Worm (Caenorhabditis elegans) whole organism, young adult: ENCODE measurements around the gene syx-16.

Experiments used
- C17E4.6 ChIP-seq: fragments of 200-800 bp; sonication (Bioruptor generic); IDR thresholded peaks from 2 replicates; pipeline ENCODE4 v1.3.6; 2022; ENCODE audit warnings: missing genetic modification reagents, missing genetic modification characterization, missing compliant biosample characterization
- F10E7.11 ChIP-seq: sonication (generic microtip); optimal IDR thresholded peaks from 2 replicates; lab custom pipeline; 2017; ENCODE audit warnings: mild to moderate bottlenecking, missing genetic modification characterization, moderate library complexity, missing compliant biosample characterization
- F22D6.2 ChIP-seq: sonication (generic microtip); optimal IDR thresholded peaks from 2 replicates; lab custom pipeline; 2016; ENCODE audit warnings: mild to moderate bottlenecking, missing genetic modification characterization, missing compliant biosample characterization
- F23B12.7 ChIP-seq: sonication (generic microtip); optimal IDR thresholded peaks from 2 replicates; lab custom pipeline; 2017; ENCODE audit warnings: missing genetic modification characterization, mild to moderate bottlenecking, missing compliant biosample characterization, antibody characterized with exemption, moderate library complexity; ENCODE audit not compliant: insufficient read depth
- F55B11.4 ChIP-seq: sonication (generic microtip); optimal IDR thresholded peaks from 2 replicates; lab custom pipeline; 2016; ENCODE audit warnings: missing compliant biosample characterization, missing genetic modification characterization, borderline replicate concordance; ENCODE audit not compliant: insufficient read depth
- K11D2.4 ChIP-seq: fragments of 200-800 bp; sonication (Bioruptor generic); IDR thresholded peaks from 2 replicates; pipeline ENCODE4 v1.3.6; 2022; ENCODE audit warnings: missing genetic modification reagents, missing genetic modification characterization, missing compliant biosample characterization
- T26A5.8 ChIP-seq: sonication (generic microtip); optimal IDR thresholded peaks from 2 replicates; lab custom pipeline; 2016; ENCODE audit warnings: missing genetic modification characterization, missing compliant biosample characterization
- Y79H2A.3 ChIP-seq: fragments of 200-800 bp; sonication (Bioruptor generic); conservative IDR thresholded peaks from 2 replicates; pipeline ENCODE4 v1.3.6; 2022; ENCODE audit warnings: missing genetic modification reagents, missing genetic modification characterization, missing compliant biosample characterization
- ZK185.1 ChIP-seq: sonication (generic microtip); optimal IDR thresholded peaks from 2 replicates; lab custom pipeline; 2016; ENCODE audit warnings: mild to moderate bottlenecking, missing genetic modification characterization, missing compliant biosample characterization; ENCODE audit not compliant: poor library complexity, severe bottlenecking
- akir-1 ChIP-seq: fragments of 200-800 bp; sonication (Bioruptor generic); optimal IDR thresholded peaks from 2 replicates; lab custom pipeline; 2018; ENCODE audit warnings: mild to moderate bottlenecking, missing genetic modification characterization, moderate library complexity, missing compliant biosample characterization
- ama-1 ChIP-seq, 3 experiments: fragments of 150-350 bp in 1 of 3; sonication (generic microtip) in 2 of 3; optimal IDR thresholded peaks; 2 replicates each; lab custom pipeline; 2014 to 2018; ENCODE audit warnings: missing biosample characterization in 2 of 3, missing genetic modification characterization in 2 of 3, missing genetic modification reagents in 2 of 3
- atf-7 ChIP-seq: sonication (generic microtip); optimal IDR thresholded peaks from 2 replicates; lab custom pipeline; 2017; ENCODE audit warnings: mild to moderate bottlenecking, missing genetic modification characterization, missing compliant biosample characterization
- attf-3 ChIP-seq: fragments of 200-800 bp; sonication (Bioruptor generic); conservative IDR thresholded peaks from 2 replicates; pipeline ENCODE4 v1.3.6; 2022; ENCODE audit warnings: missing genetic modification reagents, missing genetic modification characterization, missing compliant biosample characterization
- attf-6 ChIP-seq: fragments of 200-800 bp; sonication (Bioruptor generic); IDR thresholded peaks from 2 replicates; pipeline ENCODE4 v1.3.6; 2022; ENCODE audit warnings: missing genetic modification reagents, missing genetic modification characterization, missing compliant biosample characterization
- bed-2 ChIP-seq: fragments of 200-800 bp; sonication (Bioruptor generic); IDR thresholded peaks from 2 replicates; pipeline ENCODE4 v1.3.6; 2022; ENCODE audit warnings: missing genetic modification reagents, missing genetic modification characterization, missing compliant biosample characterization
- cebp-1 ChIP-seq, 2 experiments: fragments of 200-800 bp in 1 of 2; sonication (Bioruptor generic) in 1 of 2; sonication (generic microtip) in 1 of 2; IDR thresholded peaks in 1 of 2; optimal IDR thresholded peaks in 1 of 2; 2 replicates each; pipeline versions ENCODE4 v1.3.6 to Lab custom; 2017 to 2022; ENCODE audit warnings: missing compliant biosample characterization in 2 of 2, missing genetic modification characterization in 2 of 2, mild to moderate bottlenecking in 1 of 2, missing genetic modification reagents in 1 of 2, moderate library complexity in 1 of 2
- ceh-100 ChIP-seq: fragments of 200-800 bp; sonication (Bioruptor generic); IDR thresholded peaks from 2 replicates; pipeline ENCODE4 v1.3.6; 2022; ENCODE audit warnings: missing genetic modification reagents, missing genetic modification characterization, missing compliant biosample characterization
- ceh-27 ChIP-seq: fragments of 200-800 bp; sonication (Bioruptor generic); optimal IDR thresholded peaks from 2 replicates; lab custom pipeline; 2018; ENCODE audit warnings: mild to moderate bottlenecking, missing genetic modification characterization, moderate library complexity, missing compliant biosample characterization
- ceh-40 ChIP-seq: fragments of 200-800 bp; sonication (Bioruptor generic); IDR thresholded peaks from 2 replicates; pipeline ENCODE4 v1.3.6; 2022; ENCODE audit warnings: missing genetic modification characterization, missing compliant biosample characterization
- ceh-58 ChIP-seq: fragments of 200-800 bp; sonication (Bioruptor generic); IDR thresholded peaks from 2 replicates; pipeline ENCODE4 v1.3.6; 2022; ENCODE audit warnings: missing genetic modification characterization, missing compliant biosample characterization
- chd-7 ChIP-seq: sonication (generic microtip); optimal IDR thresholded peaks from 2 replicates; lab custom pipeline; 2016; ENCODE audit warnings: mild to moderate bottlenecking, missing genetic modification characterization, moderate library complexity, missing compliant biosample characterization
- dpff-1 ChIP-seq: sonication (generic microtip); optimal IDR thresholded peaks from 2 replicates; lab custom pipeline; 2017; ENCODE audit warnings: mild to moderate bottlenecking, missing genetic modification characterization, missing compliant biosample characterization
- dpl-1 ChIP-seq: fragments of 150-350 bp; optimal IDR thresholded peaks from 2 replicates; lab custom pipeline; 2014; ENCODE audit warnings: missing biosample characterization, missing genetic modification reagents, missing genetic modification characterization
- ets-4 ChIP-seq: fragments of 200-800 bp; sonication (Bioruptor generic); optimal IDR thresholded peaks from 2 replicates; lab custom pipeline; 2018; ENCODE audit warnings: mild to moderate bottlenecking, missing genetic modification characterization, missing compliant biosample characterization
- fkh-3 ChIP-seq: sonication (generic microtip); optimal IDR thresholded peaks from 2 replicates; lab custom pipeline; 2016; ENCODE audit warnings: mild to moderate bottlenecking, missing genetic modification characterization, missing compliant biosample characterization
- him-1 ChIP-seq: sonication (generic microtip); optimal IDR thresholded peaks from 2 replicates; lab custom pipeline; 2016; ENCODE audit warnings: missing genotype, missing genetic modification reagents, missing genetic modification characterization, missing compliant biosample characterization
- hsf-1 ChIP-seq: fragments of 200-800 bp; sonication (Bioruptor generic); IDR thresholded peaks from 2 replicates; pipeline ENCODE4 v1.3.6; 2022; ENCODE audit warnings: missing genetic modification reagents, missing genetic modification characterization, missing compliant biosample characterization
- let-607 ChIP-seq, 2 experiments: fragments of 200-800 bp in 1 of 2; sonication (Bioruptor generic) in 1 of 2; sonication (generic microtip) in 1 of 2; optimal IDR thresholded peaks; 2 replicates each; lab custom pipeline; 2016 to 2018; ENCODE audit warnings: mild to moderate bottlenecking in 2 of 2, missing compliant biosample characterization in 2 of 2, missing genetic modification characterization in 2 of 2, moderate library complexity in 2 of 2, missing genotype in 1 of 2
- lin-35 ChIP-seq, 3 experiments: fragments of 150-350 bp in 2 of 3; sonication (generic microtip) in 1 of 3; optimal IDR thresholded peaks; 2 replicates each; lab custom pipeline; 2014 to 2018; ENCODE audit warnings: missing biosample characterization in 3 of 3, missing genetic modification characterization in 3 of 3, missing genetic modification reagents in 3 of 3
- lin-54 ChIP-seq: fragments of 200-800 bp; sonication (Bioruptor generic); optimal IDR thresholded peaks from 2 replicates; lab custom pipeline; 2018; ENCODE audit warnings: mild to moderate bottlenecking, missing genetic modification characterization, missing compliant biosample characterization
- madf-3 ChIP-seq: fragments of 200-800 bp; sonication (Bioruptor generic); IDR thresholded peaks from 2 replicates; pipeline ENCODE4 v1.3.6; 2022; ENCODE audit warnings: missing genetic modification reagents, missing genetic modification characterization, missing compliant biosample characterization
- madf-6 ChIP-seq: fragments of 200-800 bp; sonication (Bioruptor generic); IDR thresholded peaks from 2 replicates; pipeline ENCODE4 v1.3.6; 2022; ENCODE audit warnings: missing genetic modification reagents, missing genetic modification characterization, missing compliant biosample characterization
- mxl-1 ChIP-seq: sonication (generic microtip); optimal IDR thresholded peaks from 2 replicates; lab custom pipeline; 2016; ENCODE audit warnings: missing genetic modification characterization, missing compliant biosample characterization
- nfyb-1 ChIP-seq: fragments of 200-800 bp; sonication (Bioruptor generic); IDR thresholded peaks from 2 replicates; pipeline ENCODE4 v1.3.6; 2022; ENCODE audit warnings: missing genetic modification reagents, missing genetic modification characterization, missing compliant biosample characterization
- nhr-179 ChIP-seq: sonication (generic microtip); optimal IDR thresholded peaks from 2 replicates; lab custom pipeline; 2016; ENCODE audit warnings: mild to moderate bottlenecking, missing genetic modification characterization, missing compliant biosample characterization
- nhr-80 ChIP-seq: sonication (generic microtip); optimal IDR thresholded peaks from 2 replicates; lab custom pipeline; 2016; ENCODE audit warnings: missing genetic modification characterization, missing compliant biosample characterization
- pbrm-1 ChIP-seq: fragments of 200-800 bp; sonication (Bioruptor generic); IDR thresholded peaks from 2 replicates; pipeline ENCODE4 v1.3.6; 2022; ENCODE audit warnings: missing genetic modification reagents, missing genetic modification characterization, missing compliant biosample characterization
- pha-4 ChIP-seq: fragments of 150-350 bp; sonication (generic microtip); optimal IDR thresholded peaks from 2 replicates; lab custom pipeline; 2014; ENCODE audit warnings: missing biosample characterization, missing genetic modification reagents, missing genetic modification characterization
- rcor-1 ChIP-seq: fragments of 200-800 bp; sonication (Bioruptor generic); IDR thresholded peaks from 2 replicates; pipeline ENCODE4 v1.3.6; 2022; ENCODE audit warnings: missing genetic modification reagents, missing genetic modification characterization, missing compliant biosample characterization
- snpc-3.4 ChIP-seq: sonication (generic microtip); optimal IDR thresholded peaks from 2 replicates; lab custom pipeline; 2017; ENCODE audit warnings: missing genetic modification characterization, mild to moderate bottlenecking, missing compliant biosample characterization, antibody characterized with exemption, moderate library complexity, missing genotype, missing genetic modification reagents
- tbp1 ChIP-seq: fragments of 200-800 bp; sonication (Bioruptor generic); optimal IDR thresholded peaks from 2 replicates; lab custom pipeline; 2018; ENCODE audit warnings: mild to moderate bottlenecking, missing genetic modification characterization, missing compliant biosample characterization
- tlf-1 ChIP-seq: fragments of 200-800 bp; sonication (Bioruptor generic); optimal IDR thresholded peaks from 2 replicates; lab custom pipeline; 2018; ENCODE audit warnings: mild to moderate bottlenecking, missing genetic modification characterization, missing compliant biosample characterization
- zfh-2 ChIP-seq: fragments of 200-800 bp; sonication (Bioruptor generic); conservative IDR thresholded peaks from 2 replicates; pipeline ENCODE4 v1.3.6; 2022; ENCODE audit warnings: missing genetic modification reagents, missing genetic modification characterization, missing compliant biosample characterization
- zim-3 ChIP-seq: sonication (generic microtip); optimal IDR thresholded peaks from 2 replicates; lab custom pipeline; 2017; ENCODE audit warnings: mild to moderate bottlenecking, missing genetic modification characterization, moderate library complexity, missing compliant biosample characterization
- ztf-26 ChIP-seq: sonication (generic microtip); optimal IDR thresholded peaks from 2 replicates; lab custom pipeline; 2017; ENCODE audit warnings: missing genetic modification characterization, missing compliant biosample characterization
- ztf-3 ChIP-seq: fragments of 200-800 bp; sonication (Bioruptor generic); optimal IDR thresholded peaks from 2 replicates; lab custom pipeline; 2018; ENCODE audit warnings: mild to moderate bottlenecking, missing genetic modification characterization, missing compliant biosample characterization

Gene syx-16

DNA sequence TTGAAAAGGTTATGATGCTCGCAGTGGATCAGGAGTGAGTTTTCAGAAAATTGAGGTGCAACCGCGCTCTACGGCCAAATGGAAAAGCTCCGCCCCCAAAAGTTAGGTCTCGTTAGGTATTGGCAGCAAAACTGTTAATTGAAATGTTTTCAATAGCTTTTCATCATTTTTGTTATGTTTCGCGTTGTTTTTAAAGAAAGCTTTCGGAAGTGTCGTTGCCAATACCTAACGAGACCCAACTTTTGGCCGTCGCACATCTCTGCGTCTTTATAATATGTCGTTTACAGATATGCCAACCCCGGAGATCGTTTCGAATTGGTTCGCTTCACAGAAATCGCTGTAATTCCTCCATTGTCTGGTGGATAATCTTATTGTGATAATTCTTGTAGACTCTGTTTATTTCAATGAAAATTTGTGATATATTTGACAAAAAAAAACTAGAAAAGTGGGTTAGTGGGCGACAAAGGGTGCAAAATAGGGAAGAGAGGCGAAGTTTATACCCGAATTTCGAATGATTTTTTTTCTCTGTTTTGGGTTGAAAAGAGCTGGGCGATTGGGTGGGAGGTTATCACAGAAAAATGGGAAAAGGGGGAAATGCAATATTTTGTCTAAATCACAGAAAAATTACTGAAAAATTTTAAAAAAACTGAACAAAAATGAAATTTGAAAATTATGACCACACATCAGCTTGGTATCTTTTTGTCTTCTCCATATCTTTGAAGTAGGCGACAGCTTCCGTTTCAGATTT is 12.4 kb downstream of the syx-16 start (continued):
- TF ChIP-seq ceh-100 (GFP tag; lab: Robert Waterston, UW): no peak
- TF ChIP-seq ztf-26 (tag; lab: Kevin White, UChicago): no peak
- TF ChIP-seq mxl-1 (tag; lab: Kevin White, UChicago): no peak
- peak; percentile 45 for TF ChIP-seq ZK185.1
- TF ChIP-seq ztf-3: no peak
- peak; percentile 83 for TF ChIP-seq nfyb-1
- TF ChIP-seq zfh-2 (GFP tag; lab: Robert Waterston, UW): no peak
- TF ChIP-seq F22D6.2: no peak
- TF ChIP-seq rcor-1 (GFP tag; lab: Robert Waterston, UW): no peak
- peak; percentile 11 for TF ChIP-seq zim-3 (tag; lab: Kevin White, UChicago)
- TF ChIP-seq Y79H2A.3: no peak; the same call in 1 of the 2 replicates
- no peak for TF ChIP-seq snpc-3.4 (tag; lab: Kevin White, UChicago)
- peak; percentile 99 for TF ChIP-seq him-1 (tag; lab: Kevin White, UChicago)
- TF ChIP-seq chd-7 (tag; lab: Kevin White, UChicago): peak; percentile 61
- TF ChIP-seq let-607 (tag; optimal IDR thresholded peaks at IDR 0.05; lab: Kevin White, UChicago): peak in 1 of 2 experiments; percentile 20
- no peak for TF ChIP-seq F55B11.4 (tag; lab: Kevin White, UChicago)
- TF ChIP-seq F23B12.7 (tag; lab: Kevin White, UChicago): peak; percentile 18
- TF ChIP-seq dpl-1: no peak
- peak; percentile 69 for TF ChIP-seq tlf-1 (GFP tag; lab: Kevin White, UChicago)
- TF ChIP-seq F10E7.11 (tag; lab: Kevin White, UChicago): no peak
- no peak for TF ChIP-seq lin-35 (GFP tag; optimal IDR thresholded peaks at IDR 0.05; lab: Kevin White, UChicago)
- TF ChIP-seq akir-1 (GFP tag; lab: Kevin White, UChicago): no peak
- peak; percentile 28 for TF ChIP-seq lin-54 (GFP tag; lab: Kevin White, UChicago)
- TF ChIP-seq fkh-3 (tag; lab: Kevin White, UChicago): no peak
- no peak for TF ChIP-seq attf-6 (GFP tag; lab: Robert Waterston, UW)
- TF ChIP-seq ama-1 (optimal IDR thresholded peaks at IDR 0.05; lab: Kevin White, UChicago): no peak
- TF ChIP-seq ama-1 (GFP tag; optimal IDR thresholded peaks at IDR 0.05; lab: Kevin White, UChicago): peak in 1 of 2 experiments; percentile 4
- TF ChIP-seq hsf-1 (GFP tag; lab: Robert Waterston, UW): no peak
- TF ChIP-seq ceh-27 (GFP tag; lab: Kevin White, UChicago): peak; percentile 25
- TF ChIP-seq ceh-58 (GFP tag; lab: Robert Waterston, UW): no peak
- no peak for TF ChIP-seq dpff-1
- no peak for TF ChIP-seq bed-2 (GFP tag; lab: Robert Waterston, UW)
- TF ChIP-seq tbp1 (GFP tag; lab: Kevin White, UChicago): peak; percentile 8
- TF ChIP-seq ets-4 (GFP tag; lab: Kevin White, UChicago): no peak
- TF ChIP-seq pbrm-1: no peak; the same call in 1 of the 2 replicates
- no peak for TF ChIP-seq ceh-40 (GFP tag; lab: Robert Waterston, UW)
- TF ChIP-seq madf-3 (GFP tag; lab: Robert Waterston, UW): 0 out of 2 replicates have a peak, but pooled peaks have one; percentile 57
- peak; percentile 73 for TF ChIP-seq atf-7 (tag; lab: Kevin White, UChicago)
- no peak for TF ChIP-seq K11D2.4 (GFP tag; lab: Robert Waterston, UW)
- 0 out of 2 replicates have a peak, but pooled peaks have one; percentile 12 for TF ChIP-seq cebp-1 (GFP tag; IDR thresholded peaks at IDR 0.05; lab: Robert Waterston, UW)
- peak; percentile 68 for TF ChIP-seq cebp-1 (tag; optimal IDR thresholded peaks at IDR 0.05; lab: Kevin White, UChicago)
- no peak for TF ChIP-seq pha-4 (tag; lab: Kevin White, UChicago)
- TF ChIP-seq madf-6: no peak
- TF ChIP-seq T26A5.8 (tag; lab: Kevin White, UChicago): no peak
- TF ChIP-seq nhr-80 (tag; lab: Kevin White, UChicago): peak; percentile 42
- TF ChIP-seq C17E4.6 (GFP tag; lab: Robert Waterston, UW): no peak
- TF ChIP-seq attf-3 (GFP tag; lab: Robert Waterston, UW): no peak
- TF ChIP-seq nhr-179: no peak
- TF ChIP-seq, all 124 proteins: peak for 34
